Fruit fly (Drosophila melanogaster) S2 (cell line): Measurements from ENCODE around the gene Hmgcr.

ENCODE experiments used
- CG8478 ChIP-seq: fragments of >200 bp; optimal IDR thresholded peaks from 2 replicates; lab custom pipeline; 2018
- CTCF ChIP-seq, 2 experiments: fragments of >200 bp; optimal IDR thresholded peaks; 2 replicates each; lab custom pipeline; 2018

dm6 chr3R:23700304-23700767 is 32.8 kb upstream of the Hmgcr start, which contains the start of the genes CG31468 and Gba1a:
- TF ChIP-seq CG8478 (lab: Kevin White, UChicago) (no peak), CTCF (optimal IDR thresholded peaks at IDR 0.05; lab: Kevin White, UChicago) (no peak)
